Worm (Caenorhabditis elegans): Measurements from ENCODE around the gene str-145.

Gene str-145

ce11 chrV:8110816-8111215 lies 12.7 kb upstream of the str-145 start:
- TF ChIP-seq unc-130 (GFP tag; optimal IDR thresholded peaks at IDR 0.05) (no peak), F10E7.11 (tag; optimal IDR thresholded peaks at IDR 0.05) (no peak), madf-6 (GFP tag; IDR thresholded peaks at IDR 0.05) (no peak), snpc-3.4 (tag; optimal IDR thresholded peaks at IDR 0.05) (no peak), hmg-20 (GFP tag; IDR thresholded peaks at IDR 0.05) (no peak), C17E4.6 (GFP tag; IDR thresholded peaks at IDR 0.05) (no peak), snpc-1.3 (tag; optimal IDR thresholded peaks at IDR 0.05; ENCODE audit: insufficient read depth) (no peak)

- TF ChIP-seq tbp1 (GFP tag; optimal IDR thresholded peaks at IDR 0.05) (no peak), K12H6.12 (tag; optimal IDR thresholded peaks at IDR 0.05) (no peak), F39B2.1 (GFP tag; IDR thresholded peaks at IDR 0.05) (no peak), T26A5.8 (tag; optimal IDR thresholded peaks at IDR 0.05) (no peak), tlf-1 (GFP tag; optimal IDR thresholded peaks at IDR 0.05) (no peak), F57A8.1 (GFP tag; optimal IDR thresholded peaks at IDR 0.05) (no peak), F55B11.4 (tag; optimal IDR thresholded peaks at IDR 0.05; ENCODE audit: borderline replicate concordance, insufficient read depth) (no peak), egrh-3 (GFP tag; IDR thresholded peaks at IDR 0.05) (no peak), ztf-6 (GFP tag; IDR thresholded peaks at IDR 0.05) (no peak), snpc-3.4 (tag; optimal IDR thresholded peaks at IDR 0.05) (no peak), lag-1 (GFP tag; IDR thresholded peaks at IDR 0.05) (no peak), F52B5.7 (tag; optimal IDR thresholded peaks at IDR 0.05) (no peak), gei-17 (GFP tag; optimal IDR thresholded peaks at IDR 0.05) (no peak)
These were observed 10.5 kb upstream of the str-145 start, which contains the start of gene myo-5 for ce11 chrV:8108670-8109069. TSS of gene myo-5 (plus strand) at chrV:8108970.

- TF ChIP-seq mcd-1 (GFP tag; IDR thresholded peaks at IDR 0.05): no peak
- TF ChIP-seq lin-54 (GFP tag; optimal IDR thresholded peaks at IDR 0.05): no peak
- no peak for TF ChIP-seq egl-18 (GFP tag; IDR thresholded peaks at IDR 0.05)
- TF ChIP-seq K11D2.4 (GFP tag; IDR thresholded peaks at IDR 0.05): no peak
- no peak for TF ChIP-seq pha-4 (tag; optimal IDR thresholded peaks at IDR 0.05)
- TF ChIP-seq ama-1 (optimal IDR thresholded peaks at IDR 0.05): no peak
- TF ChIP-seq ama-1 (GFP tag; optimal IDR thresholded peaks at IDR 0.05): no peak
- no peak for TF ChIP-seq rpc-1 (optimal IDR thresholded peaks at IDR 0.05)
- TF ChIP-seq rpc-1 (tag; optimal IDR thresholded peaks at IDR 0.05): no peak
- no peak for TF ChIP-seq ztf-26 (tag; optimal IDR thresholded peaks at IDR 0.05)
- TF ChIP-seq cebp-1 (GFP tag; IDR thresholded peaks at IDR 0.05): no peak
- no peak for TF ChIP-seq cebp-1 (tag; optimal IDR thresholded peaks at IDR 0.05)
- TF ChIP-seq hlh-12 (tag; optimal IDR thresholded peaks at IDR 0.05): no peak
- no peak for TF ChIP-seq T07F8.4 (tag; optimal IDR thresholded peaks at IDR 0.05)
- no peak for TF ChIP-seq ztf-6 (GFP tag; IDR thresholded peaks at IDR 0.05)
- no peak for TF ChIP-seq somi-1 (GFP tag; optimal IDR thresholded peaks at IDR 0.05)
- TF ChIP-seq hrde-1 (tag; optimal IDR thresholded peaks at IDR 0.05; ENCODE audit: borderline replicate concordance): no peak
- TF ChIP-seq rec-8 (tag; optimal IDR thresholded peaks at IDR 0.05): no peak
- TF ChIP-seq madf-8 (GFP tag; conservative IDR thresholded peaks at IDR 0.05): no peak
- no peak for TF ChIP-seq pbrm-1 (GFP tag; IDR thresholded peaks at IDR 0.05)
- TF ChIP-seq F49E8.2 (tag; optimal IDR thresholded peaks at IDR 0.05; ENCODE audit: insufficient read depth): no peak
- TF ChIP-seq rcor-1 (GFP tag; IDR thresholded peaks at IDR 0.05): no peak
These were observed 6.3 kb upstream of the str-145 start, which contains the start of gene srlf-16 for ce11 chrV:8104473-8104872. TSS of gene srlf-16 (plus strand) at chrV:8104773.
